Fruit fly (Drosophila melanogaster) whole organism, embryonic: ENCODE results near the gene CG10086.

ENCODE experiments used
- Abd-B ChIP-seq: fragments of 200-800 bp; sonication (Bioruptor generic); optimal IDR thresholded peaks from 2 replicates; lab custom pipeline; 2018; ENCODE audit warnings: missing biosample characterization, mild to moderate bottlenecking, missing genetic modification characterization, moderate library complexity
- B-H1 ChIP-seq: fragments of 200-800 bp; sonication (Bioruptor generic); IDR thresholded peaks from 3 replicates; pipeline ENCODE4 v1.3.6; 2022; ENCODE audit warnings: missing biosample characterization, missing genetic modification characterization
- CG10274 ChIP-seq: fragments of 200-800 bp; sonication (Bioruptor generic); optimal IDR thresholded peaks from 3 replicates; lab custom pipeline; 2017; ENCODE audit warnings: missing biosample characterization, mild to moderate bottlenecking, missing genetic modification characterization
- CG10431 ChIP-seq: fragments of 200-800 bp; sonication (Bioruptor generic); optimal IDR thresholded peaks from 3 replicates; lab custom pipeline; 2018; ENCODE audit warnings: missing biosample characterization, mild to moderate bottlenecking, missing genetic modification characterization
- CG11456 ChIP-seq: fragments of 200-800 bp; sonication (Bioruptor generic); IDR thresholded peaks from 3 replicates; pipeline ENCODE4 v1.3.6; 2022; ENCODE audit warnings: missing biosample characterization, missing genetic modification characterization
- CG11696 ChIP-seq: fragments of 200-800 bp; sonication (Bioruptor generic); IDR thresholded peaks from 2 replicates; pipeline ENCODE4 v1.3.6; 2022; ENCODE audit warnings: missing biosample characterization, missing genetic modification characterization
- CG12219 ChIP-seq: fragments of 200-800 bp; sonication (Bioruptor generic); optimal IDR thresholded peaks from 3 replicates; lab custom pipeline; 2018; ENCODE audit warnings: missing biosample characterization, mild to moderate bottlenecking, missing genetic modification characterization
- CG13775 ChIP-seq: fragments of 200-800 bp; sonication (Bioruptor generic); optimal IDR thresholded peaks from 3 replicates; lab custom pipeline; 2017; ENCODE audit warnings: missing biosample characterization, mild to moderate bottlenecking, missing genetic modification characterization
- CG14014 ChIP-seq: fragments of 200-800 bp; sonication (Bioruptor generic); IDR thresholded peaks from 2 replicates; pipeline ENCODE4 v1.3.6; 2022; ENCODE audit warnings: missing biosample characterization, missing genetic modification characterization
- CG16863 ChIP-seq: fragments of 200-800 bp; sonication (Bioruptor generic); optimal IDR thresholded peaks from 3 replicates; lab custom pipeline; 2016; ENCODE audit warnings: missing biosample characterization, missing genetic modification characterization
- CG17612 ChIP-seq: fragments of 200-800 bp; sonication (Bioruptor generic); IDR thresholded peaks from 2 replicates; pipeline ENCODE4 v1.3.6; 2022; ENCODE audit warnings: missing biosample characterization, missing genetic modification characterization
- CG17912 ChIP-seq: fragments of 200-800 bp; sonication (Bioruptor generic); optimal IDR thresholded peaks from 2 replicates; lab custom pipeline; 2018; ENCODE audit warnings: missing biosample characterization, mild to moderate bottlenecking, missing genetic modification characterization
- CG2889 ChIP-seq: fragments of 200-800 bp; sonication (Bioruptor generic); IDR thresholded peaks from 3 replicates; pipeline ENCODE4 v1.3.6; 2022; ENCODE audit warnings: missing biosample characterization, missing genetic modification characterization
- CG3065 ChIP-seq: fragments of 200-800 bp; sonication (Bioruptor generic); optimal IDR thresholded peaks from 2 replicates; lab custom pipeline; 2016; ENCODE audit warnings: missing biosample characterization, missing genetic modification characterization
- CG3281 ChIP-seq: fragments of 200-800 bp; sonication (Bioruptor generic); optimal IDR thresholded peaks from 3 replicates; lab custom pipeline; 2017; ENCODE audit warnings: missing biosample characterization, mild to moderate bottlenecking, missing genetic modification characterization
- CG4820 ChIP-seq: fragments of 200-800 bp; sonication (Bioruptor generic); optimal IDR thresholded peaks from 3 replicates; lab custom pipeline; 2016; ENCODE audit warnings: missing biosample characterization, missing genetic modification characterization
- CG8944 ChIP-seq: fragments of 200-800 bp; sonication (Bioruptor generic); optimal IDR thresholded peaks from 3 replicates; lab custom pipeline; 2016; ENCODE audit warnings: missing biosample characterization, missing genetic modification characterization
- CG9609 ChIP-seq: fragments of 200-800 bp; sonication (Bioruptor generic); optimal IDR thresholded peaks from 3 replicates; lab custom pipeline; 2016; ENCODE audit warnings: missing biosample characterization, missing genetic modification characterization
- CHES-1-like ChIP-seq: fragments of 200-800 bp; sonication (Bioruptor generic); optimal IDR thresholded peaks from 2 replicates; lab custom pipeline; 2016; ENCODE audit warnings: missing biosample characterization, missing genetic modification characterization
- Dbx ChIP-seq: fragments of 200-800 bp; sonication (Bioruptor generic); IDR thresholded peaks from 3 replicates; pipeline ENCODE4 v1.3.6; 2022; ENCODE audit warnings: missing biosample characterization, missing genetic modification characterization
- Dip2 ChIP-seq: fragments of 200-800 bp; sonication (Bioruptor generic); IDR thresholded peaks from 2 replicates; pipeline ENCODE4 v1.3.6; 2022; ENCODE audit warnings: missing biosample characterization, missing genetic modification characterization
- HLHmδ ChIP-seq: fragments of 200-800 bp; sonication (Bioruptor generic); optimal IDR thresholded peaks from 2 replicates; lab custom pipeline; 2018; ENCODE audit warnings: missing biosample characterization, mild to moderate bottlenecking, missing genetic modification characterization, moderate library complexity
- NC2β ChIP-seq: fragments of 200-800 bp; sonication (Bioruptor generic); optimal IDR thresholded peaks from 2 replicates; lab custom pipeline; 2016; ENCODE audit warnings: missing biosample characterization, missing genetic modification characterization
- NfI ChIP-seq: fragments of 200-800 bp; sonication (Bioruptor generic); optimal IDR thresholded peaks from 3 replicates; lab custom pipeline; 2018; ENCODE audit warnings: missing biosample characterization, mild to moderate bottlenecking, missing genetic modification characterization, moderate library complexity
- Sin3A ChIP-seq: fragments of >200 bp; optimal IDR thresholded peaks from 2 replicates; lab custom pipeline; 2018
- TFAM ChIP-seq: fragments of 200-800 bp; sonication (Bioruptor generic); optimal IDR thresholded peaks from 2 replicates; lab custom pipeline; 2017; ENCODE audit warnings: missing biosample characterization, missing genetic modification characterization, inconsistent platforms
- Vsx1 ChIP-seq: fragments of 200-800 bp; sonication (Bioruptor generic); optimal IDR thresholded peaks from 2 replicates; lab custom pipeline; 2017; ENCODE audit warnings: missing biosample characterization, mild to moderate bottlenecking, missing genetic modification characterization, missing genetic modification reagents
- abd-A ChIP-seq: fragments of 200-800 bp; sonication (Bioruptor generic); optimal IDR thresholded peaks from 3 replicates; lab custom pipeline; 2019; ENCODE audit warnings: missing biosample characterization, mild to moderate bottlenecking, missing genetic modification characterization, moderate library complexity
- bigmax ChIP-seq: fragments of 200-800 bp; sonication (Bioruptor generic); optimal IDR thresholded peaks from 2 replicates; lab custom pipeline; 2018; ENCODE audit warnings: missing biosample characterization, mild to moderate bottlenecking, missing genetic modification characterization
- bowl ChIP-seq: fragments of 200-800 bp; sonication (Bioruptor generic); IDR thresholded peaks from 2 replicates; pipeline ENCODE4 v1.3.6; 2022; ENCODE audit warnings: missing biosample characterization, missing genetic modification characterization
- dmrt11E ChIP-seq: fragments of 200-800 bp; sonication (Bioruptor generic); optimal IDR thresholded peaks from 3 replicates; lab custom pipeline; 2018; ENCODE audit warnings: missing biosample characterization, mild to moderate bottlenecking, missing genetic modification characterization, moderate library complexity
- eve ChIP-seq, 2 experiments: fragments of >200 bp; optimal IDR thresholded peaks; 2 replicates each; lab custom pipeline; 2017; ENCODE audit warnings: missing biosample characterization in 2 of 2, missing genetic modification characterization in 2 of 2
- hkb ChIP-seq, 2 experiments: fragments of 200-800 bp in 1 of 2; fragments of >200 bp in 1 of 2; sonication (Bioruptor generic) in 1 of 2; IDR thresholded peaks in 1 of 2; optimal IDR thresholded peaks in 1 of 2; 2 replicates each; pipeline versions ENCODE4 v1.3.6 to Lab custom; 2017 to 2022; ENCODE audit warnings: missing biosample characterization in 1 of 2, missing genetic modification characterization in 1 of 2
- hth ChIP-seq: fragments of >200 bp; optimal IDR thresholded peaks from 2 replicates; lab custom pipeline; 2017; ENCODE audit warnings: inconsistent platforms
- inv ChIP-seq: fragments of 200-800 bp; sonication (Bioruptor generic); IDR thresholded peaks from 2 replicates; pipeline ENCODE4 v1.3.6; 2022; ENCODE audit warnings: missing biosample characterization, missing genetic modification characterization; ENCODE audit not compliant: partially characterized antibody
- kah ChIP-seq: fragments of 200-800 bp; sonication (Bioruptor generic); optimal IDR thresholded peaks from 2 replicates; lab custom pipeline; 2018; ENCODE audit warnings: missing biosample characterization, mild to moderate bottlenecking, missing genetic modification characterization
- ken ChIP-seq: fragments of 200-800 bp; sonication (Bioruptor generic); IDR thresholded peaks from 3 replicates; pipeline ENCODE4 v1.3.6; 2022; ENCODE audit warnings: missing biosample characterization, missing genetic modification characterization
- lov ChIP-seq, 2 experiments: fragments of 200-800 bp in 1 of 2; fragments of >200 bp in 1 of 2; sonication (Bioruptor generic) in 1 of 2; IDR thresholded peaks in 1 of 2; optimal IDR thresholded peaks in 1 of 2; 2 replicates in 1 of 2; 3 replicates in 1 of 2; pipeline versions ENCODE4 v1.3.6 to Lab custom; 2017 to 2022; ENCODE audit warnings: missing biosample characterization in 1 of 2, missing genetic modification characterization in 1 of 2
- maf-S ChIP-seq: fragments of 200-800 bp; sonication (Bioruptor generic); optimal IDR thresholded peaks from 2 replicates; lab custom pipeline; 2016; ENCODE audit warnings: missing biosample characterization, missing genetic modification characterization
- nerfin-2 ChIP-seq: fragments of 200-800 bp; sonication (Bioruptor generic); IDR thresholded peaks from 2 replicates; pipeline ENCODE4 v1.3.6; 2022; ENCODE audit warnings: missing biosample characterization, missing genetic modification characterization; ENCODE audit not compliant: partially characterized antibody
- nmo ChIP-seq: fragments of 200-800 bp; sonication (Bioruptor generic); optimal IDR thresholded peaks from 2 replicates; lab custom pipeline; 2018; ENCODE audit warnings: missing biosample characterization, mild to moderate bottlenecking, missing genetic modification characterization, moderate library complexity
- phol ChIP-seq: fragments of 200-800 bp; sonication (Bioruptor generic); optimal IDR thresholded peaks from 3 replicates; lab custom pipeline; 2018; ENCODE audit warnings: missing biosample characterization, mild to moderate bottlenecking, missing genetic modification characterization, moderate library complexity
- scrt ChIP-seq: fragments of 200-800 bp; sonication (Bioruptor generic); optimal IDR thresholded peaks from 2 replicates; lab custom pipeline; 2018; ENCODE audit warnings: missing biosample characterization, mild to moderate bottlenecking, missing genetic modification characterization, moderate library complexity
- so ChIP-seq: fragments of 200-800 bp; sonication (Bioruptor generic); IDR thresholded peaks from 3 replicates; pipeline ENCODE4 v1.3.6; 2022; ENCODE audit warnings: missing biosample characterization, missing genetic modification characterization
- sqz ChIP-seq: fragments of 200-800 bp; sonication (Bioruptor generic); optimal IDR thresholded peaks from 3 replicates; lab custom pipeline; 2018; ENCODE audit warnings: missing biosample characterization, mild to moderate bottlenecking, missing genetic modification characterization
- toy ChIP-seq: fragments of 200-800 bp; sonication (Bioruptor generic); IDR thresholded peaks from 2 replicates; pipeline ENCODE4 v1.3.6; 2022; ENCODE audit warnings: missing biosample characterization, missing genetic modification characterization
- usp ChIP-seq: fragments of >200 bp; optimal IDR thresholded peaks from 2 replicates; lab custom pipeline; 2017; ENCODE audit warnings: missing biosample characterization, missing genetic modification characterization
- wor ChIP-seq: fragments of 200-800 bp; sonication (Bioruptor generic); IDR thresholded peaks from 2 replicates; pipeline ENCODE4 v1.3.6; 2022; ENCODE audit warnings: missing biosample characterization, missing genetic modification characterization

The CG10086 gene

DNA sequence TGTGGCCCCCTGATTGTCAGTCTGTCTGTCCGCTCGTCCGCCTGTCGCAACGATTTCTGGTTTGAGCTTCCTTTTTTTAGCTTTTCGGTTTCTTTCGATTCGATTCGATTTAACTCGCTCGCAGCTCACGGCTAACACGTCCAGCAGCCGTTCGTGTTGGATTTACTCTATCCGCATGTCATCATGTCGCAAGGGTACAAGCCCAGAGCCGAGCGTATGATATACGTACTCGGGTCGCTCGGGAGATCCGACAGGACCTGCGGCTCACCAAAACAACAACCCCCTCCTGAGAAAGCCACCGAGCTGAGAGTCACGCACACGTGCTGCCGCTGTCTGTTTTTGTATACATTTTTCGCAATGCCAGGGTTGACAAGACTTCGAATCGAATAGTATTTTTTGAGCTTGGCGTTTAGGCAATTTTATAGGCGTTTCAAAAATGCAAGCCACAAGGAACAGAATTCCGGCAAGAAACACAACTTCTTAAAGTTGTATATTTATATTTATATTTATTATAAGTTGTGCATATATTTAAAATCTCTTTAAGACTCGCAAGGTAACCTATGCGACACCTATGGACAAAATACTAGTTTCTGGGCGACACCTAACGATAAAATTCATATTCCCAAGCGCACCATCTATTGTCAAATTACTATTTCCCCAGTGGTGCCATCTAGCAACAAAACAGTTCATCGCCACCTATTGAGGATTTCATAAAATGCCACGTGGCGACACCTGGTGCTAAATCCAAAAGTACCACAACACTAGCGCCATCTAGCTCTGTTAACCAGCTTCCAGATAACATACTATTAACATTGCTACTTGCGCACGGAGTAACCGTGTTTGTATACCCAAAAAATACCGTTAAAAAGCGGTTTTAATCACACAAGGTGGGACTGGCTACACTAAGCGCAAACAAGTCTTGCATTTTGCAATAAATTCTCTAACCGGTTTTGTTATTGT lies 19.5 kb downstream of the CG10086 start, which contains the start of the genes CG2993 and sgll (continued):
- TF ChIP-seq maf-S (peak; percentile 88), NC2β (GFP tag; lab: Kevin White, UChicago) (peak; percentile 95), TFAM (GFP tag; lab: Kevin White, UChicago) (peak; percentile 67), CG10431 (GFP tag; lab: Kevin White, UChicago) (no peak), B-H1 (GFP tag; lab: Robert Waterston, UW) (peak; percentile 81), Dbx (GFP tag; lab: Robert Waterston, UW) (peak; percentile 96), dmrt11E (tag; lab: Kevin White, UChicago) (peak; percentile 87), CG3065 (GFP tag; lab: Kevin White, UChicago) (peak; percentile 83), nmo (GFP tag; lab: Kevin White, UChicago) (peak; percentile 86), wor (GFP tag; lab: Robert Waterston, UW) (peak; percentile 83), CG14014 (peak; percentile 87), bowl (GFP tag; lab: Robert Waterston, UW) (peak; percentile 11; the same call in 1 of the 2 replicates), CG17912 (GFP tag; lab: Kevin White, UChicago) (peak; percentile 97), Abd-B (GFP tag; lab: Kevin White, UChicago) (peak; percentile 79), usp (GFP tag; lab: Kevin White, UChicago) (no peak), lov (optimal IDR thresholded peaks at IDR 0.05; lab: Kevin White, UChicago) (no peak), lov (GFP tag; IDR thresholded peaks at IDR 0.05; lab: Robert Waterston, UW) (peak; percentile 88), nerfin-2 (GFP tag; lab: Robert Waterston, UW) (no peak), HLHmδ (peak; percentile 84), eve (GFP tag; optimal IDR thresholded peaks at IDR 0.05; lab: Kevin White, UChicago) (no peak), Vsx1 (GFP tag; lab: Kevin White, UChicago) (no peak), Dip2 (peak; percentile 90), ken (peak; percentile 96), CG2889 (peak; percentile 70; the same call in 2 of the 3 replicates), CG12219 (GFP tag; lab: Kevin White, UChicago) (peak; percentile 75), CHES-1-like (GFP tag; lab: Kevin White, UChicago) (peak; percentile 85), CG17612 (GFP tag; lab: Robert Waterston, UW) (peak; percentile 84), scrt (GFP tag; lab: Kevin White, UChicago) (peak; percentile 18), abd-A (no peak), CG10274 (GFP tag; lab: Kevin White, UChicago) (peak; percentile 69), CG3281 (GFP tag; lab: Kevin White, UChicago) (peak; percentile 57), CG9609 (GFP tag; lab: Kevin White, UChicago) (peak; percentile 93), phol (tag; lab: Kevin White, UChicago) (peak; percentile 84), CG11696 (GFP tag; lab: Robert Waterston, UW) (peak; percentile 82), hth (lab: Kevin White, UChicago) (no peak), CG16863 (GFP tag; lab: Kevin White, UChicago) (peak; percentile 95), kah (GFP tag; lab: Kevin White, UChicago) (no peak), inv (GFP tag; lab: Robert Waterston, UW) (no peak; the same call in 1 of the 2 replicates), so (GFP tag; lab: Robert Waterston, UW) (peak; percentile 57; the same call in 2 of the 3 replicates), hkb (optimal IDR thresholded peaks at IDR 0.05; lab: Kevin White, UChicago) (peak; percentile 72), hkb (GFP tag; IDR thresholded peaks at IDR 0.05; lab: Robert Waterston, UW) (peak; percentile 81), bigmax (peak; percentile 52), toy (GFP tag; lab: Robert Waterston, UW) (peak; percentile 39; the same call in 1 of the 2 replicates), NfI (GFP tag; lab: Kevin White, UChicago) (peak; percentile 94), sqz (GFP tag; lab: Kevin White, UChicago) (no peak), CG13775 (peak; percentile 72), CG8944 (GFP tag; lab: Kevin White, UChicago) (peak; percentile 97), CG11456 (GFP tag; lab: Robert Waterston, UW) (peak; percentile 100), CG4820 (GFP tag; lab: Kevin White, UChicago) (peak; percentile 95), Sin3A (lab: Kevin White, UChicago) (no peak)
